Fruit fly (Drosophila melanogaster): ENCODE measurements around the gene TwdlE.
A peak's percentile ranks its signal among the peaks of the same experiment; 100 is the strongest.

Gene TwdlE

dm6 chr2L:7808886-7809698, 51.5 kb downstream of the TwdlE start:
- TF ChIP-seq Sox14 (GFP tag; optimal IDR thresholded peaks at IDR 0.05) = no peak
- TF ChIP-seq dsx (GFP tag; optimal IDR thresholded peaks at IDR 0.05; ENCODE audit: poor library complexity, severe bottlenecking) = peak; percentile 45
- peak in 1 of 2 experiments; percentile 47 for TF ChIP-seq ss (GFP tag; optimal IDR thresholded peaks at IDR 0.05)
- peak; percentile 12 for TF ChIP-seq CG16779 (tag; optimal IDR thresholded peaks at IDR 0.05)
- TF ChIP-seq vri (GFP tag; optimal IDR thresholded peaks at IDR 0.05) = no peak
- TF ChIP-seq CG11294 (GFP tag; IDR thresholded peaks at IDR 0.05) = peak; percentile 12; the same call in 1 of the 2 replicates

All from whole organism, prepupa.